Worm (Caenorhabditis elegans) whole organism, L3 larva: Measurements from ENCODE around the gene scyl-1.

Experiments used
- R02D3.7 ChIP-seq: fragments of 150-350 bp; optimal IDR thresholded peaks from 2 replicates; lab custom pipeline; 2014; ENCODE audit warnings: missing biosample characterization, missing genetic modification characterization
- ZK546.5 ChIP-seq: sonication (generic microtip); optimal IDR thresholded peaks from 2 replicates; lab custom pipeline; 2017; ENCODE audit warnings: missing biosample characterization, missing genetic modification characterization
- aly-2 ChIP-seq: fragments of 150-350 bp; optimal IDR thresholded peaks from 2 replicates; lab custom pipeline; 2014; ENCODE audit warnings: missing biosample characterization, missing genetic modification characterization
- ceh-28 ChIP-seq: fragments of 150-350 bp; optimal IDR thresholded peaks from 2 replicates; lab custom pipeline; 2014; ENCODE audit warnings: missing biosample characterization, missing genetic modification reagents, missing genetic modification characterization
- ceh-82 ChIP-seq: fragments of 150-350 bp; optimal IDR thresholded peaks from 2 replicates; lab custom pipeline; 2014; ENCODE audit warnings: missing biosample characterization, missing genetic modification characterization
- ceh-9 ChIP-seq: sonication (generic microtip); optimal IDR thresholded peaks from 2 replicates; lab custom pipeline; 2018; ENCODE audit warnings: missing biosample characterization, missing genetic modification characterization
- daf-12 ChIP-seq: fragments of 150-350 bp; optimal IDR thresholded peaks from 2 replicates; lab custom pipeline; 2014; ENCODE audit warnings: missing biosample characterization, missing genetic modification reagents, missing genetic modification characterization
- egl-27 ChIP-seq: sonication (generic microtip); optimal IDR thresholded peaks from 4 replicates; lab custom pipeline; 2017; ENCODE audit warnings: missing biosample characterization, missing genetic modification reagents, missing genetic modification characterization
- egl-5 ChIP-seq: fragments of 150-350 bp; optimal IDR thresholded peaks from 2 replicates; lab custom pipeline; 2017; ENCODE audit warnings: missing biosample characterization, missing genetic modification reagents, missing genetic modification characterization, inconsistent platforms
- elt-1 ChIP-seq: fragments of 150-350 bp; optimal IDR thresholded peaks from 2 replicates; lab custom pipeline; 2014; ENCODE audit warnings: missing biosample characterization, missing genetic modification characterization
- elt-2 ChIP-seq: sonication (generic microtip); optimal IDR thresholded peaks from 2 replicates; lab custom pipeline; 2016; ENCODE audit warnings: missing genetic modification reagents, mild to moderate bottlenecking, missing genetic modification characterization, missing compliant biosample characterization
- eor-1 ChIP-seq, 2 experiments: fragments of 150-350 bp; optimal IDR thresholded peaks; 2 replicates each; lab custom pipeline; 2014 to 2018; ENCODE audit warnings: missing biosample characterization in 2 of 2, missing genetic modification characterization in 2 of 2
- fkh-10 ChIP-seq: sonication (generic microtip); optimal IDR thresholded peaks from 2 replicates; lab custom pipeline; 2017; ENCODE audit warnings: missing biosample characterization, missing genetic modification reagents, missing genetic modification characterization
- fkh-2 ChIP-seq: fragments of 150-350 bp; optimal IDR thresholded peaks from 2 replicates; lab custom pipeline; 2014; ENCODE audit warnings: missing biosample characterization, missing genetic modification reagents, missing genetic modification characterization
- fos-1 ChIP-seq: fragments of 150-350 bp; optimal IDR thresholded peaks from 2 replicates; lab custom pipeline; 2014; ENCODE audit warnings: missing biosample characterization, missing genetic modification characterization
- jun-1 ChIP-seq: fragments of 150-350 bp; optimal IDR thresholded peaks from 2 replicates; lab custom pipeline; 2014; ENCODE audit warnings: missing biosample characterization, missing genetic modification reagents, missing genetic modification characterization
- lin-15B ChIP-seq: fragments of 150-350 bp; optimal IDR thresholded peaks from 2 replicates; lab custom pipeline; 2014; ENCODE audit warnings: missing biosample characterization, missing genetic modification characterization
- lin-39 ChIP-seq: fragments of 150-350 bp; optimal IDR thresholded peaks from 2 replicates; lab custom pipeline; 2018; ENCODE audit warnings: missing biosample characterization, missing genetic modification reagents, missing genetic modification characterization
- mml-1 ChIP-seq: fragments of 150-350 bp; sonication (generic microtip); optimal IDR thresholded peaks from 3 replicates; lab custom pipeline; 2014; ENCODE audit warnings: missing biosample characterization, missing genetic modification characterization
- nfya-1 ChIP-seq: sonication (generic microtip); optimal IDR thresholded peaks from 2 replicates; lab custom pipeline; 2017; ENCODE audit warnings: missing genetic modification characterization, mild to moderate bottlenecking, missing compliant biosample characterization, antibody characterized with exemption, moderate library complexity; ENCODE audit not compliant: insufficient read depth
- nhr-11 ChIP-seq: fragments of 150-350 bp; optimal IDR thresholded peaks from 2 replicates; lab custom pipeline; 2014; ENCODE audit warnings: missing biosample characterization, missing genetic modification characterization
- nhr-12 ChIP-seq: fragments of 150-350 bp; optimal IDR thresholded peaks from 2 replicates; lab custom pipeline; 2014; ENCODE audit warnings: missing biosample characterization, missing genetic modification characterization
- nhr-23 ChIP-seq: fragments of 150-350 bp; optimal IDR thresholded peaks from 2 replicates; lab custom pipeline; 2014; ENCODE audit warnings: missing biosample characterization, missing genetic modification reagents, missing genetic modification characterization
- nhr-237 ChIP-seq: fragments of 150-350 bp; optimal IDR thresholded peaks from 2 replicates; lab custom pipeline; 2014; ENCODE audit warnings: missing biosample characterization, missing genetic modification characterization
- nhr-25 ChIP-seq: sonication (generic microtip); optimal IDR thresholded peaks from 2 replicates; lab custom pipeline; 2017; ENCODE audit warnings: missing biosample characterization, missing genetic modification characterization
- nhr-28 ChIP-seq: fragments of 150-350 bp; optimal IDR thresholded peaks from 2 replicates; lab custom pipeline; 2014; ENCODE audit warnings: missing biosample characterization, missing genetic modification characterization
- nhr-43 ChIP-seq: sonication (generic microtip); optimal IDR thresholded peaks from 2 replicates; lab custom pipeline; 2016; ENCODE audit warnings: mild to moderate bottlenecking, missing genetic modification characterization, missing compliant biosample characterization; ENCODE audit not compliant: poor library complexity, severe bottlenecking
- nhr-67 ChIP-seq: fragments of 150-350 bp; optimal IDR thresholded peaks from 2 replicates; lab custom pipeline; 2014; ENCODE audit warnings: missing biosample characterization, missing genetic modification characterization
- nhr-76 ChIP-seq: fragments of 150-350 bp; sonication (generic microtip); optimal IDR thresholded peaks from 5 replicates; lab custom pipeline; 2014; ENCODE audit warnings: missing biosample characterization, missing genetic modification characterization
- nhr-77 ChIP-seq: fragments of 150-350 bp; optimal IDR thresholded peaks from 2 replicates; lab custom pipeline; 2014; ENCODE audit warnings: missing biosample characterization, missing genetic modification characterization
- pha-4 ChIP-seq: fragments of 150-350 bp; optimal IDR thresholded peaks from 2 replicates; lab custom pipeline; 2014; ENCODE audit warnings: missing biosample characterization, missing genetic modification reagents, missing genetic modification characterization
- pqm-1 ChIP-seq: fragments of 150-350 bp; optimal IDR thresholded peaks from 2 replicates; lab custom pipeline; 2017; ENCODE audit warnings: missing biosample characterization, missing genetic modification characterization, inconsistent platforms
- sea-2 ChIP-seq: fragments of 150-350 bp; sonication (generic microtip); optimal IDR thresholded peaks from 4 replicates; lab custom pipeline; 2014; ENCODE audit warnings: missing biosample characterization, missing genetic modification reagents, missing genetic modification characterization
- snpc-4 ChIP-seq: fragments of 150-350 bp; optimal IDR thresholded peaks from 2 replicates; lab custom pipeline; 2014; ENCODE audit warnings: missing biosample characterization, missing genetic modification characterization
- tbx-2 ChIP-seq: sonication (generic microtip); optimal IDR thresholded peaks from 2 replicates; lab custom pipeline; 2016; ENCODE audit warnings: mild to moderate bottlenecking, missing genetic modification characterization, missing compliant biosample characterization
- unc-62 ChIP-seq: fragments of 150-350 bp; sonication (generic microtip); optimal IDR thresholded peaks from 4 replicates; lab custom pipeline; 2014; ENCODE audit warnings: missing biosample characterization, missing genetic modification reagents, missing genetic modification characterization
- ztf-4 ChIP-seq: fragments of 150-350 bp; optimal IDR thresholded peaks from 2 replicates; lab custom pipeline; 2014; ENCODE audit warnings: missing biosample characterization, missing genetic modification characterization

Gene scyl-1

ce11 chrV:13063402-13063801 lies 21.9 kb upstream of the scyl-1 start:
- no peak for TF ChIP-seq nhr-25 (tag; lab: Kevin White, UChicago)
- TF ChIP-seq ceh-28 = no peak
- no peak for TF ChIP-seq mml-1 (tag; lab: Kevin White, UChicago)
- TF ChIP-seq elt-1 = no peak
- TF ChIP-seq lin-39 (tag; lab: Kevin White, UChicago) = no peak
- TF ChIP-seq nhr-67 (tag; lab: Kevin White, UChicago) = no peak

ce11 chrV:13061836-13062235 lies 20.3 kb upstream of the scyl-1 start, which contains the start of gene F42E8.1:
Gene F42E8.1, plus strand, starts transcription at chrV:13062136.
- no peak for TF ChIP-seq ceh-28
- no peak for TF ChIP-seq nhr-12 (tag; lab: Kevin White, UChicago)
- TF ChIP-seq, all 47 proteins: peak for 0

ce11 chrV:13053635-13054034 lies 12.1 kb upstream of the scyl-1 start, which contains the start of gene srr-1:
Gene srr-1, minus strand, starts transcription at chrV:13053735.
- no peak for TF ChIP-seq nhr-28 (tag; lab: Kevin White, UChicago)
- TF ChIP-seq nhr-76 = no peak
- no peak for TF ChIP-seq lin-15B (tag; lab: Kevin White, UChicago)
- TF ChIP-seq R02D3.7 (tag; lab: Kevin White, UChicago) = no peak
- no peak for TF ChIP-seq nhr-11 (tag; lab: Kevin White, UChicago)
- TF ChIP-seq ZK546.5 (tag; lab: Kevin White, UChicago) = no peak
- TF ChIP-seq daf-12 (tag; lab: Kevin White, UChicago) = no peak
- TF ChIP-seq unc-62 (GFP tag; lab: Kevin White, UChicago) = no peak
- no peak for TF ChIP-seq sea-2
- TF ChIP-seq egl-27 (tag; lab: Kevin White, UChicago) = no peak
- TF ChIP-seq pqm-1 (tag; lab: Kevin White, UChicago) = no peak
- no peak for TF ChIP-seq nhr-237
- TF ChIP-seq egl-5 (tag; lab: Kevin White, UChicago) = no peak
- TF ChIP-seq nhr-23 (tag; lab: Kevin White, UChicago) = no peak
- no peak for TF ChIP-seq ceh-82 (tag; lab: Kevin White, UChicago)
- TF ChIP-seq nhr-43 (tag; lab: Kevin White, UChicago) = no peak
- no peak for TF ChIP-seq fos-1 (tag; lab: Kevin White, UChicago)
- no peak for TF ChIP-seq nfya-1 (tag; lab: Kevin White, UChicago)
- no peak for TF ChIP-seq nhr-77 (tag; lab: Kevin White, UChicago)
- TF ChIP-seq nhr-12 (tag; lab: Kevin White, UChicago) = no peak

- TF ChIP-seq pqm-1 (tag; lab: Kevin White, UChicago) (peak; percentile 78), sea-2 (no peak), fkh-2 (tag; lab: Kevin White, UChicago) (no peak), elt-2 (tag; lab: Kevin White, UChicago) (peak; percentile 80), pha-4 (peak; percentile 41)
Observed at ce11 chrV:13049149-13049610, 7.7 kb upstream of the scyl-1 start, which contains the start of gene W07G4.8. Gene W07G4.8, minus strand, starts transcription at chrV:13049560.

ce11 chrV:13047574-13048030 lies 6.1 kb upstream of the scyl-1 start, which contains the start of gene W07G4.5:
Gene W07G4.5, plus strand, starts transcription at chrV:13047980.
- no peak for TF ChIP-seq nhr-67 (tag; lab: Kevin White, UChicago)
- TF ChIP-seq elt-2 (tag; lab: Kevin White, UChicago) = peak; percentile 89
- peak; percentile 76 for TF ChIP-seq pqm-1 (tag; lab: Kevin White, UChicago)

ce11 chrV:13046125-13047123 lies 4.9 kb upstream of the scyl-1 start:
- TF ChIP-seq nhr-25 (tag; lab: Kevin White, UChicago) = peak; percentile 31
- TF ChIP-seq fkh-10 (GFP tag; lab: Kevin White, UChicago) = no peak
- TF ChIP-seq ceh-82 (tag; lab: Kevin White, UChicago) = no peak
- TF ChIP-seq ztf-4 = no peak
- no peak for TF ChIP-seq fos-1 (tag; lab: Kevin White, UChicago)
- TF ChIP-seq eor-1 (tag; optimal IDR thresholded peaks at IDR 0.05; lab: Kevin White, UChicago) = no peak
- TF ChIP-seq aly-2 (tag; lab: Kevin White, UChicago) = no peak
- no peak for TF ChIP-seq snpc-4 (tag; lab: Kevin White, UChicago)
- no peak for TF ChIP-seq egl-5 (tag; lab: Kevin White, UChicago)
- TF ChIP-seq daf-12 (tag; lab: Kevin White, UChicago) = no peak
- no peak for TF ChIP-seq tbx-2 (tag; lab: Kevin White, UChicago)
- no peak for TF ChIP-seq unc-62 (GFP tag; lab: Kevin White, UChicago)
- no peak for TF ChIP-seq mml-1 (tag; lab: Kevin White, UChicago)
- TF ChIP-seq ceh-9 = no peak
- peak; percentile 46 for TF ChIP-seq pqm-1 (tag; lab: Kevin White, UChicago)
- TF ChIP-seq ceh-28 = no peak
- TF ChIP-seq ZK546.5 (tag; lab: Kevin White, UChicago) = no peak
- TF ChIP-seq sea-2 = no peak
- TF ChIP-seq egl-27 (tag; lab: Kevin White, UChicago) = no peak
- TF ChIP-seq elt-1 = no peak
- no peak for TF ChIP-seq nfya-1 (tag; lab: Kevin White, UChicago)
- TF ChIP-seq nhr-43 (tag; lab: Kevin White, UChicago) = peak; percentile 59
- TF ChIP-seq jun-1 (tag; lab: Kevin White, UChicago) = no peak
